Fruit fly (Drosophila melanogaster): ENCODE results near the gene CG34165.

The CG34165 gene

dm6 chr2L:14706194-14706593 is 7.4 kb upstream of the CG34165 start (continued):
- TF ChIP-seq CG31388 (GFP tag; optimal IDR thresholded peaks at IDR 0.05) (peak; percentile 23), seq (GFP tag; IDR thresholded peaks at IDR 0.05) (no peak), ase (GFP tag; IDR thresholded peaks at IDR 0.05) (peak; percentile 79; the same call in 2 of the 3 replicates), Ssrp (tag; optimal IDR thresholded peaks at IDR 0.05) (peak; percentile 9), CG4282 (GFP tag; optimal IDR thresholded peaks at IDR 0.05) (no peak), CG10959 (GFP tag; IDR thresholded peaks at IDR 0.05) (peak; percentile 81), CG13123 (GFP tag; optimal IDR thresholded peaks at IDR 0.05) (peak; percentile 78), bcd (GFP tag; optimal IDR thresholded peaks at IDR 0.05) (peak; percentile 75), ttk (GFP tag; IDR thresholded peaks at IDR 0.05) (peak; percentile 66), nmo (GFP tag; optimal IDR thresholded peaks at IDR 0.05) (peak; percentile 58), org-1 (GFP tag; optimal IDR thresholded peaks at IDR 0.05) (no peak), CG30431 (GFP tag; optimal IDR thresholded peaks at IDR 0.05) (peak; percentile 36), CG5953 (GFP tag; IDR thresholded peaks at IDR 0.05) (peak; percentile 57), HLH54F (GFP tag; optimal IDR thresholded peaks at IDR 0.05) (peak; percentile 49), lab (GFP tag; optimal IDR thresholded peaks at IDR 0.05) (peak; percentile 76), pros (GFP tag; optimal IDR thresholded peaks at IDR 0.05) (no peak), Atf-2 (GFP tag; optimal IDR thresholded peaks at IDR 0.05) (peak; percentile 84), CG8924 (tag; optimal IDR thresholded peaks at IDR 0.05) (no peak), Dbx (GFP tag; IDR thresholded peaks at IDR 0.05) (peak; percentile 74; the same call in 2 of the 3 replicates), croc (GFP tag; conservative IDR thresholded peaks at IDR 0.05) (peak; percentile 68; the same call in 2 of the 3 replicates), Fer1 (GFP tag; optimal IDR thresholded peaks at IDR 0.05) (peak; percentile 61), grau (tag; optimal IDR thresholded peaks at IDR 0.05) (peak; percentile 62), kni (GFP tag; optimal IDR thresholded peaks at IDR 0.05) (peak; percentile 2), ind (GFP tag; optimal IDR thresholded peaks at IDR 0.05) (peak; percentile 74), CG13894 (tag; optimal IDR thresholded peaks at IDR 0.05) (no peak), HLHmδ (GFP tag; optimal IDR thresholded peaks at IDR 0.05) (peak; percentile 56), CG11247 (GFP tag; IDR thresholded peaks at IDR 0.05) (peak; percentile 88), HmgD (GFP tag; optimal IDR thresholded peaks at IDR 0.05) (peak; percentile 59), peb (GFP tag; IDR thresholded peaks at IDR 0.05) (peak; percentile 40; the same call in 1 of the 2 replicates), ranshi (GFP tag; IDR thresholded peaks at IDR 0.05) (peak; percentile 52), slbo (GFP tag; IDR thresholded peaks at IDR 0.05) (peak; percentile 73), YL-1 (GFP tag; optimal IDR thresholded peaks at IDR 0.05) (no peak), Rx (GFP tag; IDR thresholded peaks at IDR 0.05) (peak; percentile 65), CG8281 (tag; optimal IDR thresholded peaks at IDR 0.05) (no peak), ap (GFP tag; IDR thresholded peaks at IDR 0.05) (no peak), grn (GFP tag; optimal IDR thresholded peaks at IDR 0.05) (peak; percentile 13), E2f1 (GFP tag; IDR thresholded peaks at IDR 0.05) (peak; percentile 68), CG13624 (GFP tag; optimal IDR thresholded peaks at IDR 0.05) (peak; percentile 76), MTF-1 (GFP tag; optimal IDR thresholded peaks at IDR 0.05; ENCODE audit: borderline replicate concordance) (peak; percentile 87), CG7556 (GFP tag; optimal IDR thresholded peaks at IDR 0.05) (peak; percentile 14), Xbp1 (GFP tag; optimal IDR thresholded peaks at IDR 0.05) (peak; percentile 92), toy (GFP tag; IDR thresholded peaks at IDR 0.05) (no peak; the same call in 1 of the 2 replicates), fu2 (GFP tag; optimal IDR thresholded peaks at IDR 0.05) (peak; percentile 22), B-H1 (GFP tag; IDR thresholded peaks at IDR 0.05) (peak; percentile 54), MBD-R2 (GFP tag; IDR thresholded peaks at IDR 0.05) (peak; percentile 50; the same call in 1 of the 2 replicates), sr (GFP tag; IDR thresholded peaks at IDR 0.05) (peak; percentile 43; the same call in 1 of the 3 replicates), CG10321 (GFP tag; IDR thresholded peaks at IDR 0.05) (peak; percentile 25; the same call in 1 of the 2 replicates), CG17829 (tag; optimal IDR thresholded peaks at IDR 0.05) (peak; percentile 89), Med (GFP tag) (peak; percentile 97), pzg (GFP tag; optimal IDR thresholded peaks at IDR 0.05) (peak; percentile 8), Trl (optimal IDR thresholded peaks at IDR 0.05) (no peak), Trl (GFP tag; optimal IDR thresholded peaks at IDR 0.05) (peak; percentile 91)

Measured in whole organism, embryonic.